Worm (Caenorhabditis elegans) whole organism, L2 larva: ENCODE results near the gene C27F2.7.

ENCODE experiments used
- nhr-21 ChIP-seq: fragments of 150-350 bp; optimal IDR thresholded peaks from 2 replicates; lab custom pipeline; 2014; ENCODE audit warnings: missing biosample characterization, missing genetic modification characterization

Gene C27F2.7

DNA sequence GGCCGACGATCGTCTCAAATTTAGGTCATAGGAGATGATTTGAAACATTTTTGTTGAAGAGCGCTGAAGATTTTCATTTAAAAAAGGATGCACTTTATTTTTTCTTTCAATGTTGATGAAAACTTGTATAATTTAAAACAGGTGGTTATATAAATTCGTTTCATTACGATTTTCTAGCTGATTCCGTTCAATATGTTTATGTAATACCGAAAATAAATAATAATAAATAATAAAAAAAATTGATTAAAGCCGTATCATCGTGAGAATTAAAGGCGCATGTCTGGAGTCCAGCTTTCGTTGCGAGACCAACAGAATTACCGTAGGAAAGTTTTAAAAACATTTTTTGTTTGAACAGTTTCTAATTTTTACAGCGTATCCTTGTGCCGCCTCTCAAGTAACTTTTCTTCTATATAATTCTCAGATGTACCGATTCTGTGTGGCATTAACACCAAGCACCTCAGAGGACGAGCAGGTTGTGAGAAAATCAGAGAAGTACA lies 52.0 kb downstream of the C27F2.7 start, which contains the start of the genes C26E6.12 and eri-9:
C26E6.12 (minus strand) TSS at position 51 of the 497 bp plus-strand sequence.
eri-9 (plus strand) TSS at position 248 of the 497 bp plus-strand sequence.
- no peak for TF ChIP-seq nhr-21 (tag; lab: Kevin White, UChicago)
